Worm (Caenorhabditis elegans) whole organism, L3 larva: ENCODE measurements around the gene H11E01.3.

Experiments used
- ZK546.5 ChIP-seq: sonication (generic microtip); optimal IDR thresholded peaks from 2 replicates; lab custom pipeline; 2017; ENCODE audit warnings: missing biosample characterization, missing genetic modification characterization
- ama-1 ChIP-seq: fragments of 150-350 bp; optimal IDR thresholded peaks from 2 replicates; lab custom pipeline; 2018
- ceh-28 ChIP-seq: fragments of 150-350 bp; optimal IDR thresholded peaks from 2 replicates; lab custom pipeline; 2014; ENCODE audit warnings: missing biosample characterization, missing genetic modification reagents, missing genetic modification characterization
- ceh-82 ChIP-seq: fragments of 150-350 bp; optimal IDR thresholded peaks from 2 replicates; lab custom pipeline; 2014; ENCODE audit warnings: missing biosample characterization, missing genetic modification characterization
- daf-12 ChIP-seq: fragments of 150-350 bp; optimal IDR thresholded peaks from 2 replicates; lab custom pipeline; 2014; ENCODE audit warnings: missing biosample characterization, missing genetic modification reagents, missing genetic modification characterization
- egl-27 ChIP-seq: sonication (generic microtip); optimal IDR thresholded peaks from 4 replicates; lab custom pipeline; 2017; ENCODE audit warnings: missing biosample characterization, missing genetic modification reagents, missing genetic modification characterization
- egl-5 ChIP-seq: fragments of 150-350 bp; optimal IDR thresholded peaks from 2 replicates; lab custom pipeline; 2017; ENCODE audit warnings: missing biosample characterization, missing genetic modification reagents, missing genetic modification characterization, inconsistent platforms
- elt-1 ChIP-seq: fragments of 150-350 bp; optimal IDR thresholded peaks from 2 replicates; lab custom pipeline; 2014; ENCODE audit warnings: missing biosample characterization, missing genetic modification characterization
- elt-2 ChIP-seq: sonication (generic microtip); optimal IDR thresholded peaks from 2 replicates; lab custom pipeline; 2016; ENCODE audit warnings: missing genetic modification reagents, mild to moderate bottlenecking, missing genetic modification characterization, missing compliant biosample characterization
- elt-3 ChIP-seq, 3 experiments: fragments of 150-350 bp in 1 of 3; sonication (generic microtip) in 2 of 3; optimal IDR thresholded peaks; 2 replicates in 2 of 3; 4 replicates in 1 of 3; lab custom pipeline; 2014 to 2017; ENCODE audit warnings: missing biosample characterization in 3 of 3, missing genetic modification characterization in 3 of 3
- eor-1 ChIP-seq, 2 experiments: fragments of 150-350 bp; optimal IDR thresholded peaks; 2 replicates each; lab custom pipeline; 2014 to 2018; ENCODE audit warnings: missing biosample characterization in 2 of 2, missing genetic modification characterization in 2 of 2
- fkh-10 ChIP-seq: sonication (generic microtip); optimal IDR thresholded peaks from 2 replicates; lab custom pipeline; 2017; ENCODE audit warnings: missing biosample characterization, missing genetic modification reagents, missing genetic modification characterization
- fkh-2 ChIP-seq: fragments of 150-350 bp; optimal IDR thresholded peaks from 2 replicates; lab custom pipeline; 2014; ENCODE audit warnings: missing biosample characterization, missing genetic modification reagents, missing genetic modification characterization
- jun-1 ChIP-seq: fragments of 150-350 bp; optimal IDR thresholded peaks from 2 replicates; lab custom pipeline; 2014; ENCODE audit warnings: missing biosample characterization, missing genetic modification reagents, missing genetic modification characterization
- lin-15B ChIP-seq: fragments of 150-350 bp; optimal IDR thresholded peaks from 2 replicates; lab custom pipeline; 2014; ENCODE audit warnings: missing biosample characterization, missing genetic modification characterization
- lin-39 ChIP-seq: fragments of 150-350 bp; optimal IDR thresholded peaks from 2 replicates; lab custom pipeline; 2018; ENCODE audit warnings: missing biosample characterization, missing genetic modification reagents, missing genetic modification characterization
- lsy-12 ChIP-seq: sonication (generic microtip); optimal IDR thresholded peaks from 2 replicates; lab custom pipeline; 2016; ENCODE audit warnings: mild to moderate bottlenecking, missing genetic modification characterization, missing compliant biosample characterization
- mdl-1 ChIP-seq: fragments of 150-350 bp; optimal IDR thresholded peaks from 2 replicates; lab custom pipeline; 2014; ENCODE audit warnings: missing biosample characterization, missing genetic modification characterization
- mml-1 ChIP-seq: fragments of 150-350 bp; sonication (generic microtip); optimal IDR thresholded peaks from 3 replicates; lab custom pipeline; 2014; ENCODE audit warnings: missing biosample characterization, missing genetic modification characterization
- nhr-23 ChIP-seq: fragments of 150-350 bp; optimal IDR thresholded peaks from 2 replicates; lab custom pipeline; 2014; ENCODE audit warnings: missing biosample characterization, missing genetic modification reagents, missing genetic modification characterization
- nhr-237 ChIP-seq: fragments of 150-350 bp; optimal IDR thresholded peaks from 2 replicates; lab custom pipeline; 2014; ENCODE audit warnings: missing biosample characterization, missing genetic modification characterization
- nhr-28 ChIP-seq: fragments of 150-350 bp; optimal IDR thresholded peaks from 2 replicates; lab custom pipeline; 2014; ENCODE audit warnings: missing biosample characterization, missing genetic modification characterization
- nhr-43 ChIP-seq: sonication (generic microtip); optimal IDR thresholded peaks from 2 replicates; lab custom pipeline; 2016; ENCODE audit warnings: mild to moderate bottlenecking, missing genetic modification characterization, missing compliant biosample characterization; ENCODE audit not compliant: poor library complexity, severe bottlenecking
- nhr-76 ChIP-seq: fragments of 150-350 bp; sonication (generic microtip); optimal IDR thresholded peaks from 5 replicates; lab custom pipeline; 2014; ENCODE audit warnings: missing biosample characterization, missing genetic modification characterization
- nhr-77 ChIP-seq: fragments of 150-350 bp; optimal IDR thresholded peaks from 2 replicates; lab custom pipeline; 2014; ENCODE audit warnings: missing biosample characterization, missing genetic modification characterization
- pqm-1 ChIP-seq: fragments of 150-350 bp; optimal IDR thresholded peaks from 2 replicates; lab custom pipeline; 2017; ENCODE audit warnings: missing biosample characterization, missing genetic modification characterization, inconsistent platforms
- sea-2 ChIP-seq: fragments of 150-350 bp; sonication (generic microtip); optimal IDR thresholded peaks from 4 replicates; lab custom pipeline; 2014; ENCODE audit warnings: missing biosample characterization, missing genetic modification reagents, missing genetic modification characterization
- skn-1 ChIP-seq: fragments of 150-350 bp; optimal IDR thresholded peaks from 2 replicates; lab custom pipeline; 2014; ENCODE audit warnings: missing biosample characterization, missing genetic modification characterization
- tbx-2 ChIP-seq: sonication (generic microtip); optimal IDR thresholded peaks from 2 replicates; lab custom pipeline; 2016; ENCODE audit warnings: mild to moderate bottlenecking, missing genetic modification characterization, missing compliant biosample characterization
- unc-39 ChIP-seq: sonication (generic microtip); optimal IDR thresholded peaks from 4 replicates; lab custom pipeline; 2017; ENCODE audit warnings: missing biosample characterization, missing genetic modification characterization
- unc-62 ChIP-seq: fragments of 150-350 bp; sonication (generic microtip); optimal IDR thresholded peaks from 4 replicates; lab custom pipeline; 2014; ENCODE audit warnings: missing biosample characterization, missing genetic modification reagents, missing genetic modification characterization
- zag-1 ChIP-seq: fragments of 150-350 bp; optimal IDR thresholded peaks from 2 replicates; lab custom pipeline; 2014; ENCODE audit warnings: missing biosample characterization, missing genetic modification characterization

H11E01.3 gene

ce11 chrX:1627013-1627412 lies 22.3 kb downstream of the H11E01.3 start (continued):
- TF ChIP-seq nhr-237 (tag; lab: Kevin White, UChicago), result peak; percentile 83
- no peak for TF ChIP-seq sea-2 (GFP tag; lab: Kevin White, UChicago)
- TF ChIP-seq lin-15B, result peak; percentile 23

- TF ChIP-seq tbx-2 (no peak), unc-39 (tag; lab: Kevin White, UChicago) (no peak), ceh-82 (no peak), egl-5 (tag; lab: Kevin White, UChicago) (no peak), lin-39 (no peak), zag-1 (tag; lab: Kevin White, UChicago) (no peak), fkh-2 (tag; lab: Kevin White, UChicago) (no peak), nhr-237 (tag; lab: Kevin White, UChicago) (no peak), ama-1 (lab: Kevin White, UChicago) (no peak), skn-1 (no peak), unc-62 (GFP tag; lab: Kevin White, UChicago) (no peak), nhr-76 (tag; lab: Kevin White, UChicago) (no peak), nhr-28 (tag; lab: Kevin White, UChicago) (no peak), mdl-1 (tag; lab: Kevin White, UChicago) (no peak), lin-15B (no peak), lsy-12 (tag; lab: Kevin White, UChicago) (no peak), mml-1 (tag; lab: Kevin White, UChicago) (no peak)
- TF ChIP-seq, all 47 proteins: peak for 0
Observed at ce11 chrX:1627837-1628236, 23.1 kb downstream of the H11E01.3 start, which contains the start of gene fbxb-58. Gene fbxb-58, plus strand, starts transcription at chrX:1628137.

- TF ChIP-seq egl-27 (tag; lab: Kevin White, UChicago) (no peak), nhr-77 (no peak), lin-15B (no peak), lin-39 (no peak), ceh-28 (no peak), nhr-23 (tag; lab: Kevin White, UChicago) (no peak), elt-3 (tag; optimal IDR thresholded peaks at IDR 0.05; lab: Kevin White, UChicago) (no peak), nhr-76 (tag; lab: Kevin White, UChicago) (no peak), tbx-2 (no peak), pqm-1 (tag; lab: Kevin White, UChicago) (no peak)
Observed at ce11 chrX:1629746-1630145, 25.0 kb downstream of the H11E01.3 start.

ce11 chrX:1630881-1631516 lies 26.3 kb downstream of the H11E01.3 start, which contains the start of gene ZK380.2:
Gene ZK380.2, plus strand, starts transcription at chrX:1631466.
- TF ChIP-seq ZK546.5 (tag; lab: Kevin White, UChicago), result no peak
- no peak for TF ChIP-seq nhr-237 (tag; lab: Kevin White, UChicago)

- TF ChIP-seq lsy-12 (tag; lab: Kevin White, UChicago), result no peak
- TF ChIP-seq mml-1 (tag; lab: Kevin White, UChicago), result no peak
- no peak for TF ChIP-seq nhr-77
- no peak for TF ChIP-seq fkh-10 (GFP tag; lab: Kevin White, UChicago)
- no peak for TF ChIP-seq jun-1
- no peak for TF ChIP-seq nhr-28 (tag; lab: Kevin White, UChicago)
- no peak for TF ChIP-seq nhr-43 (tag; lab: Kevin White, UChicago)
- TF ChIP-seq ama-1 (lab: Kevin White, UChicago), result no peak
- no peak for TF ChIP-seq eor-1 (tag; optimal IDR thresholded peaks at IDR 0.05; lab: Kevin White, UChicago)
- no peak for TF ChIP-seq nhr-76 (tag; lab: Kevin White, UChicago)
- TF ChIP-seq, all 47 proteins: peak for 0
Observed at ce11 chrX:1643442-1644096, 38.9 kb downstream of the H11E01.3 start.

ce11 chrX:1651668-1652067 lies 47.0 kb downstream of the H11E01.3 start, which contains the start of gene ZK380.4:
Gene ZK380.4, minus strand, starts transcription at chrX:1651994.
- no peak for TF ChIP-seq daf-12
- TF ChIP-seq jun-1, result no peak
- no peak for TF ChIP-seq lin-15B
- TF ChIP-seq unc-39 (tag; lab: Kevin White, UChicago), result no peak
- TF ChIP-seq elt-2 (tag; lab: Kevin White, UChicago), result no peak
- no peak for TF ChIP-seq tbx-2
- no peak for TF ChIP-seq lin-39
- TF ChIP-seq elt-1 (tag; lab: Kevin White, UChicago), result no peak
- TF ChIP-seq elt-3 (tag; optimal IDR thresholded peaks at IDR 0.05; lab: Kevin White, UChicago), result no peak
- no peak for TF ChIP-seq nhr-28 (tag; lab: Kevin White, UChicago)
